Fruit fly (Drosophila melanogaster) whole organism, embryonic: ENCODE data around the gene Gga.

Source experiments
- Adf1 ChIP-seq: fragments of 200-800 bp; sonication (Bioruptor generic); IDR thresholded peaks from 2 replicates; pipeline ENCODE4 v1.3.6; 2022; ENCODE audit warnings: missing biosample characterization, missing genetic modification characterization
- Asciz ChIP-seq: fragments of 200-800 bp; sonication (Bioruptor generic); optimal IDR thresholded peaks from 2 replicates; lab custom pipeline; 2017; ENCODE audit warnings: missing biosample characterization, mild to moderate bottlenecking, missing genetic modification characterization, missing genetic modification reagents
- CG10543 ChIP-seq: fragments of 200-800 bp; sonication (Bioruptor generic); optimal IDR thresholded peaks from 3 replicates; lab custom pipeline; 2017; ENCODE audit warnings: missing biosample characterization, mild to moderate bottlenecking, missing genetic modification characterization, moderate library complexity
- CG10979 ChIP-seq: fragments of 200-800 bp; sonication (Bioruptor generic); optimal IDR thresholded peaks from 2 replicates; lab custom pipeline; 2018; ENCODE audit warnings: missing biosample characterization, mild to moderate bottlenecking, missing genetic modification characterization, moderate library complexity
- CG11093 ChIP-seq: fragments of 200-800 bp; sonication (Bioruptor generic); IDR thresholded peaks from 3 replicates; pipeline ENCODE4 v1.3.6; 2022; ENCODE audit warnings: missing biosample characterization, missing genetic modification characterization
- CG12744 ChIP-seq: fragments of 200-800 bp; sonication (Bioruptor generic); optimal IDR thresholded peaks from 2 replicates; lab custom pipeline; 2016; ENCODE audit warnings: missing biosample characterization, missing genetic modification characterization
- CG13287 ChIP-seq: fragments of 200-800 bp; sonication (Bioruptor generic); IDR thresholded peaks from 2 replicates; pipeline ENCODE4 v1.3.6; 2022; ENCODE audit warnings: missing biosample characterization, missing genetic modification characterization; ENCODE audit not compliant: partially characterized antibody
- CG14014 ChIP-seq: fragments of 200-800 bp; sonication (Bioruptor generic); IDR thresholded peaks from 2 replicates; pipeline ENCODE4 v1.3.6; 2022; ENCODE audit warnings: missing biosample characterization, missing genetic modification characterization
- CG16815 ChIP-seq: fragments of 200-800 bp; sonication (Bioruptor generic); optimal IDR thresholded peaks from 3 replicates; lab custom pipeline; 2017; ENCODE audit warnings: missing biosample characterization, mild to moderate bottlenecking, missing genetic modification characterization
- CG17912 ChIP-seq: fragments of 200-800 bp; sonication (Bioruptor generic); optimal IDR thresholded peaks from 2 replicates; lab custom pipeline; 2018; ENCODE audit warnings: missing biosample characterization, mild to moderate bottlenecking, missing genetic modification characterization
- CG18619 ChIP-seq: fragments of 200-800 bp; sonication (Bioruptor generic); optimal IDR thresholded peaks from 3 replicates; lab custom pipeline; 2017; ENCODE audit warnings: missing biosample characterization, mild to moderate bottlenecking, missing genetic modification characterization
- CG34376 ChIP-seq: fragments of 200-800 bp; sonication (Bioruptor generic); optimal IDR thresholded peaks from 2 replicates; lab custom pipeline; 2018; ENCODE audit warnings: missing biosample characterization, mild to moderate bottlenecking, missing genetic modification characterization
- CG4282 ChIP-seq: fragments of 200-800 bp; sonication (Bioruptor generic); optimal IDR thresholded peaks from 2 replicates; lab custom pipeline; 2016; ENCODE audit warnings: missing biosample characterization, missing genetic modification characterization
- CG6272 ChIP-seq: fragments of 200-800 bp; sonication (Bioruptor generic); IDR thresholded peaks from 2 replicates; pipeline ENCODE4 v1.3.6; 2022; ENCODE audit warnings: missing biosample characterization, missing genetic modification characterization
- CG6654 ChIP-seq: fragments of 200-800 bp; sonication (Bioruptor generic); optimal IDR thresholded peaks from 2 replicates; lab custom pipeline; 2017; ENCODE audit warnings: missing biosample characterization, mild to moderate bottlenecking, missing genetic modification characterization
- CG6854 ChIP-seq: fragments of 200-800 bp; sonication (Bioruptor generic); optimal IDR thresholded peaks from 3 replicates; lab custom pipeline; 2017; ENCODE audit warnings: missing biosample characterization, mild to moderate bottlenecking, missing genetic modification characterization
- CG7372 ChIP-seq: fragments of 200-800 bp; sonication (Bioruptor generic); IDR thresholded peaks from 2 replicates; pipeline ENCODE4 v1.3.6; 2022; ENCODE audit warnings: missing biosample characterization, missing genetic modification characterization
- CG8290 ChIP-seq, 3 experiments: fragments of 200-800 bp; sonication (Bioruptor generic); optimal IDR thresholded peaks; 2 replicates each; lab custom pipeline; 2016 to 2019; ENCODE audit warnings: missing biosample characterization in 3 of 3, missing genetic modification characterization in 3 of 3, mild to moderate bottlenecking in 2 of 3, moderate library complexity in 1 of 3
- CG8359 ChIP-seq: fragments of 200-800 bp; sonication (Bioruptor generic); optimal IDR thresholded peaks from 2 replicates; lab custom pipeline; 2017; ENCODE audit warnings: missing biosample characterization, mild to moderate bottlenecking, missing genetic modification characterization, borderline replicate concordance
- CG8765 ChIP-seq: fragments of 200-800 bp; sonication (Bioruptor generic); IDR thresholded peaks from 2 replicates; pipeline ENCODE4 v1.3.6; 2022; ENCODE audit warnings: missing biosample characterization, missing genetic modification characterization
- CG9609 ChIP-seq: fragments of 200-800 bp; sonication (Bioruptor generic); optimal IDR thresholded peaks from 3 replicates; lab custom pipeline; 2016; ENCODE audit warnings: missing biosample characterization, missing genetic modification characterization
- CG9727 ChIP-seq: fragments of 200-800 bp; sonication (Bioruptor generic); optimal IDR thresholded peaks from 3 replicates; lab custom pipeline; 2017; ENCODE audit warnings: missing biosample characterization, mild to moderate bottlenecking, missing genetic modification characterization
- D19B ChIP-seq: fragments of 200-800 bp; sonication (Bioruptor generic); optimal IDR thresholded peaks from 2 replicates; lab custom pipeline; 2017; ENCODE audit warnings: missing biosample characterization, mild to moderate bottlenecking, missing genetic modification characterization
- HLH4C ChIP-seq: fragments of 200-800 bp; sonication (Bioruptor generic); IDR thresholded peaks from 3 replicates; pipeline ENCODE4 v1.3.6; 2022; ENCODE audit warnings: missing biosample characterization, missing genetic modification characterization; ENCODE audit not compliant: partially characterized antibody
- Hey ChIP-seq: fragments of 200-800 bp; sonication (Bioruptor generic); optimal IDR thresholded peaks from 3 replicates; lab custom pipeline; 2018; ENCODE audit warnings: missing biosample characterization, mild to moderate bottlenecking, missing genetic modification characterization
- Hr39 ChIP-seq: fragments of >200 bp; optimal IDR thresholded peaks from 2 replicates; lab custom pipeline; 2017
- Jarid2 ChIP-seq: fragments of 200-800 bp; sonication (Bioruptor generic); optimal IDR thresholded peaks from 3 replicates; lab custom pipeline; 2017; ENCODE audit warnings: mild to moderate bottlenecking, missing biosample characterization, missing genetic modification reagents, missing genetic modification characterization
- Mes4 ChIP-seq: fragments of 200-800 bp; sonication (Bioruptor generic); optimal IDR thresholded peaks from 2 replicates; lab custom pipeline; 2016; ENCODE audit warnings: missing biosample characterization, missing genetic modification characterization
- Myb ChIP-seq: fragments of 200-800 bp; sonication (Bioruptor generic); optimal IDR thresholded peaks from 2 replicates; lab custom pipeline; 2016; ENCODE audit warnings: missing biosample characterization, missing genetic modification characterization
- Nf-YB ChIP-seq: fragments of 200-800 bp; sonication (Bioruptor generic); optimal IDR thresholded peaks from 3 replicates; lab custom pipeline; 2019; ENCODE audit warnings: missing biosample characterization, mild to moderate bottlenecking, missing genetic modification characterization, moderate library complexity
- Six4 ChIP-seq: fragments of 200-800 bp; sonication (Bioruptor generic); optimal IDR thresholded peaks from 2 replicates; lab custom pipeline; 2016; ENCODE audit warnings: missing biosample characterization, missing genetic modification characterization
- Sry-β ChIP-seq: fragments of 200-800 bp; sonication (Bioruptor generic); optimal IDR thresholded peaks from 2 replicates; lab custom pipeline; 2018; ENCODE audit warnings: missing biosample characterization, mild to moderate bottlenecking, missing genetic modification characterization, moderate library complexity
- Vsx1 ChIP-seq: fragments of 200-800 bp; sonication (Bioruptor generic); optimal IDR thresholded peaks from 2 replicates; lab custom pipeline; 2017; ENCODE audit warnings: missing biosample characterization, mild to moderate bottlenecking, missing genetic modification characterization, missing genetic modification reagents
- aop ChIP-seq: fragments of 200-800 bp; sonication (Bioruptor generic); IDR thresholded peaks from 2 replicates; pipeline ENCODE4 v1.3.6; 2022; ENCODE audit warnings: missing biosample characterization, missing genetic modification characterization
- ase ChIP-seq: fragments of 200-800 bp; sonication (Bioruptor generic); IDR thresholded peaks from 3 replicates; pipeline ENCODE4 v1.3.6; 2022; ENCODE audit warnings: missing biosample characterization, missing genetic modification characterization
- chif ChIP-seq, 2 experiments: fragments of 200-800 bp; sonication (Bioruptor generic); optimal IDR thresholded peaks; 3 replicates each; lab custom pipeline; 2016; ENCODE audit warnings: missing biosample characterization in 2 of 2, missing genetic modification characterization in 2 of 2
- chm ChIP-seq: fragments of 200-800 bp; sonication (Bioruptor generic); IDR thresholded peaks from 2 replicates; pipeline ENCODE4 v1.3.6; 2022; ENCODE audit warnings: missing biosample characterization, missing genetic modification characterization
- gsb ChIP-seq: fragments of 200-800 bp; sonication (Bioruptor generic); IDR thresholded peaks from 2 replicates; pipeline ENCODE4 v1.3.6; 2022; ENCODE audit warnings: missing biosample characterization, missing genetic modification characterization
- ham ChIP-seq: fragments of 200-800 bp; sonication (Bioruptor generic); IDR thresholded peaks from 2 replicates; pipeline ENCODE4 v1.3.6; 2022; ENCODE audit warnings: missing biosample characterization, missing genetic modification characterization
- ken ChIP-seq: fragments of 200-800 bp; sonication (Bioruptor generic); IDR thresholded peaks from 3 replicates; pipeline ENCODE4 v1.3.6; 2022; ENCODE audit warnings: missing biosample characterization, missing genetic modification characterization
- oc ChIP-seq: fragments of 200-800 bp; sonication (Bioruptor generic); optimal IDR thresholded peaks from 2 replicates; lab custom pipeline; 2018; ENCODE audit warnings: missing biosample characterization, mild to moderate bottlenecking, missing genetic modification characterization, moderate library complexity
- org-1 ChIP-seq: fragments of 200-800 bp; sonication (Bioruptor generic); optimal IDR thresholded peaks from 2 replicates; lab custom pipeline; 2017; ENCODE audit warnings: missing biosample characterization, missing genetic modification characterization
- pb ChIP-seq: fragments of 200-800 bp; sonication (Bioruptor generic); optimal IDR thresholded peaks from 3 replicates; lab custom pipeline; 2016; ENCODE audit warnings: missing biosample characterization, missing genetic modification characterization
- sima ChIP-seq: fragments of 200-800 bp; sonication (Bioruptor generic); optimal IDR thresholded peaks from 2 replicates; lab custom pipeline; 2016; ENCODE audit warnings: missing biosample characterization, missing genetic modification characterization
- sisA ChIP-seq: fragments of 200-800 bp; sonication (Bioruptor generic); IDR thresholded peaks from 2 replicates; pipeline ENCODE4 v1.3.6; 2022; ENCODE audit warnings: missing biosample characterization, missing genetic modification characterization
- slbo ChIP-seq: fragments of 200-800 bp; sonication (Bioruptor generic); IDR thresholded peaks from 2 replicates; pipeline ENCODE4 v1.3.6; 2022; ENCODE audit warnings: missing biosample characterization, missing genetic modification characterization
- tgo ChIP-seq: fragments of 200-800 bp; sonication (Bioruptor generic); IDR thresholded peaks from 3 replicates; pipeline ENCODE4 v1.3.6; 2022; ENCODE audit warnings: missing biosample characterization, missing genetic modification characterization
- tin ChIP-seq: fragments of 200-800 bp; sonication (Bioruptor generic); optimal IDR thresholded peaks from 3 replicates; lab custom pipeline; 2016; ENCODE audit warnings: missing biosample characterization, missing genetic modification characterization
- tup ChIP-seq: fragments of 200-800 bp; sonication (Bioruptor generic); optimal IDR thresholded peaks from 2 replicates; lab custom pipeline; 2016; ENCODE audit warnings: missing biosample characterization, mild to moderate bottlenecking, missing genetic modification characterization, moderate library complexity
- usp ChIP-seq: fragments of >200 bp; optimal IDR thresholded peaks from 2 replicates; lab custom pipeline; 2017; ENCODE audit warnings: missing biosample characterization, missing genetic modification characterization
- yki ChIP-seq: fragments of >200 bp; optimal IDR thresholded peaks from 3 replicates; lab custom pipeline; 2018

Gene Gga

dm6 chrX:9554346-9554808 is 46.5 kb upstream of the Gga start, which contains the start of gene RpS28b (continued):
- TF ChIP-seq CG8359 (GFP tag; lab: Kevin White, UChicago) (peak; percentile 81), Sry-β (GFP tag; lab: Kevin White, UChicago) (peak; percentile 89), CG9727 (GFP tag; lab: Kevin White, UChicago) (peak; percentile 91), chif (GFP tag; optimal IDR thresholded peaks at IDR 0.05; lab: Kevin White, UChicago) (peak; percentile 68 to 85), chm (GFP tag; lab: Robert Waterston, UW) (peak; percentile 97), Mes4 (GFP tag; lab: Kevin White, UChicago) (peak; percentile 95), CG8290 (GFP tag; optimal IDR thresholded peaks at IDR 0.05; lab: Kevin White, UChicago) (peak; percentile 38), CG8290 (tag; optimal IDR thresholded peaks at IDR 0.05; lab: Kevin White, UChicago) (peak; percentile 78 to 98), Vsx1 (GFP tag; lab: Kevin White, UChicago) (peak; percentile 89), CG6272 (GFP tag; lab: Robert Waterston, UW) (peak; percentile 87), sisA (GFP tag; lab: Robert Waterston, UW) (peak; percentile 87), sima (peak; percentile 70), tup (peak; percentile 46), CG18619 (GFP tag; lab: Kevin White, UChicago) (peak; percentile 94), CG8765 (GFP tag; lab: Robert Waterston, UW) (peak; percentile 74), Asciz (GFP tag; lab: Kevin White, UChicago) (peak; percentile 86), CG34376 (peak; percentile 98), CG17912 (peak; percentile 95), Hr39 (lab: Kevin White, UChicago) (no peak), Adf1 (GFP tag; lab: Robert Waterston, UW) (peak; percentile 55), CG16815 (peak; percentile 76), oc (tag; lab: Kevin White, UChicago) (no peak), CG14014 (GFP tag; lab: Robert Waterston, UW) (peak; percentile 85), CG6854 (GFP tag; lab: Kevin White, UChicago) (peak; percentile 84), CG9609 (GFP tag; lab: Kevin White, UChicago) (peak; percentile 85), CG4282 (GFP tag; lab: Kevin White, UChicago) (peak; percentile 78), CG11093 (0 out of 3 replicates have a peak, but pooled peaks have one; percentile 56), Hey (tag; lab: Kevin White, UChicago) (peak; percentile 84), CG10543 (GFP tag; lab: Kevin White, UChicago) (peak; percentile 95), CG10979 (tag; lab: Kevin White, UChicago) (peak; percentile 51), slbo (peak; percentile 96), ham (peak; percentile 86), yki (lab: Kevin White, UChicago) (no peak), D19B (GFP tag; lab: Kevin White, UChicago) (peak; percentile 78), ase (GFP tag; lab: Robert Waterston, UW) (peak; percentile 93), tin (GFP tag; lab: Kevin White, UChicago) (peak; percentile 73), usp (no peak), Jarid2 (GFP tag; lab: Kevin White, UChicago) (peak; percentile 80), Six4 (peak; percentile 48), CG13287 (GFP tag; lab: Robert Waterston, UW) (peak; percentile 57), org-1 (GFP tag; lab: Kevin White, UChicago) (peak; percentile 79), gsb (GFP tag; lab: Robert Waterston, UW) (peak; percentile 84), tgo (peak; percentile 80), CG6654 (peak; percentile 80), HLH4C (GFP tag; lab: Robert Waterston, UW) (peak; percentile 72), Myb (GFP tag; lab: Kevin White, UChicago) (peak; percentile 65), aop (GFP tag; lab: Robert Waterston, UW) (peak; percentile 66; the same call in 1 of the 2 replicates), Nf-YB (GFP tag; lab: Kevin White, UChicago) (peak; percentile 52), CG7372 (GFP tag; lab: Robert Waterston, UW) (peak; percentile 86), ken (GFP tag; lab: Robert Waterston, UW) (peak; percentile 94), CG12744 (peak; percentile 69), pb (GFP tag; lab: Kevin White, UChicago) (peak; percentile 92)
